Fruit fly (Drosophila melanogaster): ENCODE measurements around the gene SH3PX1.

The SH3PX1 gene

dm6 chr3L:9693552-9694133 lies 20.0 kb downstream of the SH3PX1 start (continued):
- TF ChIP-seq slbo (GFP tag; IDR thresholded peaks at IDR 0.05) (peak; percentile 38; the same call in 1 of the 2 replicates), CG14860 (GFP tag; IDR thresholded peaks at IDR 0.05; ENCODE audit: partially characterized antibody) (no peak), CG12769 (tag; optimal IDR thresholded peaks at IDR 0.05) (no peak), CG4404 (GFP tag; IDR thresholded peaks at IDR 0.05) (no peak), CG17612 (GFP tag; IDR thresholded peaks at IDR 0.05) (no peak), salm (tag; optimal IDR thresholded peaks at IDR 0.05) (no peak), CG6683 (GFP tag; optimal IDR thresholded peaks at IDR 0.05) (no peak), CG11504 (tag; optimal IDR thresholded peaks at IDR 0.05) (no peak), CG16815 (GFP tag; optimal IDR thresholded peaks at IDR 0.05) (no peak), CG17912 (GFP tag; optimal IDR thresholded peaks at IDR 0.05) (no peak), Ets65A (GFP tag) (no peak), CG17568 (GFP tag; optimal IDR thresholded peaks at IDR 0.05) (peak; percentile 10), CG31224 (GFP tag; IDR thresholded peaks at IDR 0.05) (no peak; the same call in 1 of the 2 replicates), her (GFP tag; optimal IDR thresholded peaks at IDR 0.05) (no peak), ap (GFP tag; IDR thresholded peaks at IDR 0.05) (0 out of 2 replicates have a peak, but pooled peaks have one; percentile 26), nerfin-2 (GFP tag; IDR thresholded peaks at IDR 0.05; ENCODE audit: partially characterized antibody) (no peak), az2 (GFP tag; optimal IDR thresholded peaks at IDR 0.05) (no peak), D (optimal IDR thresholded peaks at IDR 0.05) (no peak), D (GFP tag; optimal IDR thresholded peaks at IDR 0.05) (no peak), CG8765 (GFP tag; IDR thresholded peaks at IDR 0.05) (no peak), nerfin-1 (tag; optimal IDR thresholded peaks at IDR 0.05) (no peak), crp (GFP tag; optimal IDR thresholded peaks at IDR 0.05) (peak in 1 of 2 experiments; percentile 30), CG31365 (tag; optimal IDR thresholded peaks at IDR 0.05) (no peak), C15 (GFP tag; IDR thresholded peaks at IDR 0.05) (no peak), CG2712 (tag; optimal IDR thresholded peaks at IDR 0.05) (peak; percentile 7), peb (GFP tag; IDR thresholded peaks at IDR 0.05) (0 out of 2 replicates have a peak, but pooled peaks have one; percentile 26), CG13894 (tag; optimal IDR thresholded peaks at IDR 0.05) (no peak), PHDP (tag; optimal IDR thresholded peaks at IDR 0.05) (peak; percentile 4), mld (GFP tag; IDR thresholded peaks at IDR 0.05; ENCODE audit: partially characterized antibody) (0 out of 3 replicates have a peak, but pooled peaks have one; percentile 12), ind (GFP tag; optimal IDR thresholded peaks at IDR 0.05) (no peak), wor (GFP tag; IDR thresholded peaks at IDR 0.05) (peak; percentile 37; the same call in 1 of the 2 replicates), HmgD (GFP tag; optimal IDR thresholded peaks at IDR 0.05) (no peak), Ssrp (tag; optimal IDR thresholded peaks at IDR 0.05) (no peak), CG12942 (GFP tag; optimal IDR thresholded peaks at IDR 0.05) (no peak), CG1024 (GFP tag; IDR thresholded peaks at IDR 0.05) (no peak), nmo (GFP tag; optimal IDR thresholded peaks at IDR 0.05) (no peak), zfh1 (GFP tag; IDR thresholded peaks at IDR 0.05) (0 out of 3 replicates have a peak, but pooled peaks have one; percentile 50), scrt (GFP tag; optimal IDR thresholded peaks at IDR 0.05) (no peak), CG11723 (GFP tag; optimal IDR thresholded peaks at IDR 0.05) (no peak), CG4424 (GFP tag; optimal IDR thresholded peaks at IDR 0.05) (no peak), E2f1 (GFP tag; IDR thresholded peaks at IDR 0.05) (peak; percentile 27; the same call in 1 of the 2 replicates), CG17361 (GFP tag; IDR thresholded peaks at IDR 0.05) (no peak), HLH54F (GFP tag; optimal IDR thresholded peaks at IDR 0.05) (no peak), CG6175 (GFP tag; IDR thresholded peaks at IDR 0.05) (no peak), CG1602 (GFP tag; optimal IDR thresholded peaks at IDR 0.05) (no peak), CG7786 (GFP tag; optimal IDR thresholded peaks at IDR 0.05) (no peak), tll (GFP tag; optimal IDR thresholded peaks at IDR 0.05) (no peak), lola (GFP tag; optimal IDR thresholded peaks at IDR 0.05) (no peak), inv (GFP tag; IDR thresholded peaks at IDR 0.05; ENCODE audit: partially characterized antibody) (no peak), Oli (tag; optimal IDR thresholded peaks at IDR 0.05) (no peak)

Measured in whole organism, embryonic.